Fruit fly (Drosophila melanogaster) whole organism, prepupa: Measurements from ENCODE around the gene Pisd.

Source experiments
- CG1621 ChIP-seq: fragments of 200-800 bp; sonication (Bioruptor generic); optimal IDR thresholded peaks from 3 replicates; lab custom pipeline; 2018; ENCODE audit warnings: missing biosample characterization, mild to moderate bottlenecking, missing genetic modification characterization
- CG3919 ChIP-seq: fragments of 200-800 bp; sonication (Bioruptor generic); optimal IDR thresholded peaks from 3 replicates; lab custom pipeline; 2016; ENCODE audit warnings: missing biosample characterization, missing genetic modification characterization
- CG8632 ChIP-seq: fragments of 200-800 bp; sonication (Bioruptor generic); optimal IDR thresholded peaks from 3 replicates; lab custom pipeline; 2016; ENCODE audit warnings: missing biosample characterization, missing genetic modification characterization
- Eip75B ChIP-seq: fragments of 200-800 bp; sonication (Bioruptor generic); optimal IDR thresholded peaks from 3 replicates; lab custom pipeline; 2016; ENCODE audit warnings: missing biosample characterization, missing genetic modification characterization
- Gug ChIP-seq: fragments of 200-800 bp; sonication (Bioruptor generic); IDR thresholded peaks from 2 replicates; pipeline ENCODE4 v1.3.6; 2022; ENCODE audit warnings: missing biosample characterization, missing genetic modification characterization
- Hr39 ChIP-seq: fragments of 200-800 bp; sonication (Bioruptor generic); optimal IDR thresholded peaks from 2 replicates; lab custom pipeline; 2016; ENCODE audit warnings: missing biosample characterization, missing genetic modification characterization
- OdsH ChIP-seq: fragments of 200-800 bp; sonication (Bioruptor generic); optimal IDR thresholded peaks from 3 replicates; lab custom pipeline; 2016; ENCODE audit warnings: missing biosample characterization, missing genetic modification characterization
- pdm3 ChIP-seq: fragments of 200-800 bp; sonication (Bioruptor generic); optimal IDR thresholded peaks from 3 replicates; lab custom pipeline; 2016; ENCODE audit warnings: missing biosample characterization, missing genetic modification characterization
- salr ChIP-seq, 2 experiments: fragments of 200-800 bp; sonication (Bioruptor generic); optimal IDR thresholded peaks; 3 replicates each; lab custom pipeline; 2016 to 2018; ENCODE audit warnings: missing biosample characterization in 2 of 2, missing genetic modification characterization in 2 of 2, mild to moderate bottlenecking in 1 of 2
- spab ChIP-seq: fragments of 200-800 bp; sonication (Bioruptor generic); optimal IDR thresholded peaks from 2 replicates; lab custom pipeline; 2017; ENCODE audit warnings: missing biosample characterization, mild to moderate bottlenecking, missing genetic modification characterization, missing genetic modification reagents
- ss ChIP-seq, 2 experiments: fragments of 200-800 bp; sonication (Bioruptor generic); optimal IDR thresholded peaks; 2 replicates in 1 of 2; 3 replicates in 1 of 2; lab custom pipeline; 2017 to 2018; ENCODE audit warnings: mild to moderate bottlenecking in 2 of 2, missing biosample characterization in 2 of 2, missing genetic modification characterization in 2 of 2, moderate library complexity in 1 of 2
- topi ChIP-seq: fragments of 200-800 bp; sonication (Bioruptor generic); optimal IDR thresholded peaks from 3 replicates; lab custom pipeline; 2016; ENCODE audit warnings: missing biosample characterization, missing genetic modification characterization

dm6 chr3R:24017648-24018047 lies 32.9 kb upstream of the Pisd start:
- TF ChIP-seq spab (GFP tag; lab: Kevin White, UChicago) (no peak), OdsH (GFP tag; lab: Kevin White, UChicago) (no peak), salr (GFP tag; optimal IDR thresholded peaks at IDR 0.05; lab: Kevin White, UChicago) (no peak), Gug (GFP tag; lab: Robert Waterston, UW) (no peak), CG3919 (GFP tag; lab: Kevin White, UChicago) (no peak), ss (GFP tag; optimal IDR thresholded peaks at IDR 0.05; lab: Kevin White, UChicago) (no peak), CG1621 (tag; lab: Kevin White, UChicago) (no peak), Hr39 (no peak), pdm3 (peak; percentile 11), Eip75B (GFP tag; lab: Kevin White, UChicago) (no peak), topi (no peak), CG8632 (no peak)
